Worm (Caenorhabditis elegans) whole organism, L1 larva: ENCODE data around the gene pbs-3.

Source experiments
- C04F5.9 ChIP-seq: sonication (generic microtip); optimal IDR thresholded peaks from 2 replicates; lab custom pipeline; 2016; ENCODE audit warnings: missing genetic modification characterization, missing compliant biosample characterization
- F16B12.6 ChIP-seq: fragments of 150-350 bp; optimal IDR thresholded peaks from 2 replicates; lab custom pipeline; 2014; ENCODE audit warnings: missing biosample characterization, missing genetic modification characterization
- alr-1 ChIP-seq: fragments of 200-800 bp; sonication (Bioruptor generic); optimal IDR thresholded peaks from 2 replicates; lab custom pipeline; 2018; ENCODE audit warnings: borderline replicate concordance, mild to moderate bottlenecking, missing genetic modification characterization, missing compliant biosample characterization
- aly-2 ChIP-seq: fragments of 150-350 bp; optimal IDR thresholded peaks from 2 replicates; lab custom pipeline; 2014; ENCODE audit warnings: missing biosample characterization, missing genetic modification characterization
- ceh-8 ChIP-seq: fragments of 200-800 bp; sonication (Bioruptor generic); optimal IDR thresholded peaks from 2 replicates; lab custom pipeline; 2018; ENCODE audit warnings: mild to moderate bottlenecking, missing genetic modification characterization, moderate library complexity, missing compliant biosample characterization
- ceh-90 ChIP-seq: sonication (generic microtip); optimal IDR thresholded peaks from 2 replicates; lab custom pipeline; 2016; ENCODE audit warnings: missing genetic modification characterization, missing compliant biosample characterization
- ces-1 ChIP-seq: fragments of 150-350 bp; optimal IDR thresholded peaks from 2 replicates; lab custom pipeline; 2014; ENCODE audit warnings: missing biosample characterization, missing genetic modification reagents, missing genetic modification characterization
- dpl-1 ChIP-seq, 3 experiments: fragments of 150-350 bp in 2 of 3; sonication (generic microtip) in 1 of 3; optimal IDR thresholded peaks; 2 replicates each; lab custom pipeline; 2014 to 2017; ENCODE audit warnings: missing biosample characterization in 3 of 3, missing genetic modification characterization in 3 of 3, missing genetic modification reagents in 3 of 3
- dsc-1 ChIP-seq: sonication (generic microtip); optimal IDR thresholded peaks from 2 replicates; lab custom pipeline; 2016; ENCODE audit warnings: mild to moderate bottlenecking, missing genetic modification characterization, missing compliant biosample characterization
- efl-1 ChIP-seq, 4 experiments: fragments of 150-350 bp; optimal IDR thresholded peaks in 3 of 4; peaks in 1 of 4; 1 replicate in 1 of 4; 2 replicates in 3 of 4; lab custom pipeline; 2014; ENCODE audit warnings: missing biosample characterization in 2 of 4, missing genetic modification characterization in 2 of 4, missing genetic modification reagents in 2 of 4
- efl-3 ChIP-seq: fragments of 200-800 bp; sonication (Bioruptor generic); optimal IDR thresholded peaks from 2 replicates; lab custom pipeline; 2018; ENCODE audit warnings: mild to moderate bottlenecking, missing genetic modification characterization, missing compliant biosample characterization
- egl-13 ChIP-seq: sonication (generic microtip); optimal IDR thresholded peaks from 2 replicates; lab custom pipeline; 2016; ENCODE audit warnings: missing genotype, missing genetic modification reagents, missing genetic modification characterization, missing compliant biosample characterization
- egl-27 ChIP-seq, 2 experiments: fragments of 150-350 bp in 1 of 2; sonication (generic microtip); optimal IDR thresholded peaks; 3 replicates each; lab custom pipeline; 2017 to 2018; ENCODE audit warnings: missing biosample characterization in 2 of 2, missing genetic modification characterization in 2 of 2, missing genetic modification reagents in 2 of 2
- elt-2 ChIP-seq: sonication (generic microtip); optimal IDR thresholded peaks from 2 replicates; lab custom pipeline; 2016; ENCODE audit warnings: missing genetic modification characterization, mild to moderate bottlenecking, inconsistent platforms, missing compliant biosample characterization, missing genetic modification reagents
- fkh-10 ChIP-seq: sonication (generic microtip); optimal IDR thresholded peaks from 2 replicates; lab custom pipeline; 2017; ENCODE audit warnings: missing biosample characterization, missing genetic modification reagents, missing genetic modification characterization
- fkh-8 ChIP-seq: sonication (generic microtip); optimal IDR thresholded peaks from 2 replicates; lab custom pipeline; 2016; ENCODE audit warnings: mild to moderate bottlenecking, missing genetic modification characterization, missing compliant biosample characterization
- fos-1 ChIP-seq: fragments of 150-350 bp; optimal IDR thresholded peaks from 2 replicates; lab custom pipeline; 2014; ENCODE audit warnings: missing biosample characterization, missing genetic modification characterization
- hlh-17 ChIP-seq: fragments of 200-800 bp; sonication (Bioruptor generic); optimal IDR thresholded peaks from 2 replicates; lab custom pipeline; 2018; ENCODE audit warnings: missing genetic modification characterization, mild to moderate bottlenecking, missing compliant biosample characterization, moderate library complexity, borderline replicate concordance
- isw-1 ChIP-seq: fragments of 200-800 bp; sonication (Bioruptor generic); IDR thresholded peaks from 2 replicates; pipeline ENCODE4 v1.3.6; 2022; ENCODE audit warnings: missing genetic modification characterization, missing compliant biosample characterization
- lin-14 ChIP-seq: fragments of 200-800 bp; sonication (Bioruptor generic); optimal IDR thresholded peaks from 2 replicates; lab custom pipeline; 2018; ENCODE audit warnings: mild to moderate bottlenecking, missing genetic modification characterization, moderate library complexity, missing compliant biosample characterization
- lin-35 ChIP-seq, 2 experiments: fragments of 150-350 bp; optimal IDR thresholded peaks; 2 replicates each; lab custom pipeline; 2014; ENCODE audit warnings: missing biosample characterization in 2 of 2, missing genetic modification characterization in 2 of 2, missing genetic modification reagents in 2 of 2
- lin-39 ChIP-seq: fragments of 150-350 bp; optimal IDR thresholded peaks from 2 replicates; lab custom pipeline; 2014; ENCODE audit warnings: missing biosample characterization, missing genetic modification reagents, missing genetic modification characterization
- lsy-2 ChIP-seq, 2 experiments: fragments of 150-350 bp; optimal IDR thresholded peaks; 2 replicates each; lab custom pipeline; 2014; ENCODE audit warnings: missing biosample characterization in 2 of 2, missing genetic modification characterization in 2 of 2
- mab-9 ChIP-seq: fragments of 200-800 bp; sonication (Bioruptor generic); IDR thresholded peaks from 2 replicates; pipeline ENCODE4 v1.3.6; 2022; ENCODE audit warnings: missing genetic modification reagents, missing genetic modification characterization, missing compliant biosample characterization
- nhr-19 ChIP-seq: fragments of 200-800 bp; sonication (Bioruptor generic); conservative IDR thresholded peaks from 2 replicates; pipeline ENCODE4 v1.3.6; 2022; ENCODE audit warnings: missing genetic modification characterization, missing compliant biosample characterization
- nhr-28 ChIP-seq: fragments of 150-350 bp; optimal IDR thresholded peaks from 2 replicates; lab custom pipeline; 2014; ENCODE audit warnings: missing biosample characterization, missing genetic modification characterization
- nhr-77 ChIP-seq: fragments of 150-350 bp; optimal IDR thresholded peaks from 2 replicates; lab custom pipeline; 2014; ENCODE audit warnings: missing biosample characterization, missing genetic modification characterization
- nhr-85 ChIP-seq: sonication (generic microtip); peaks from one replicate; lab custom pipeline; 2016; ENCODE audit warnings: missing genetic modification characterization, inconsistent platforms, missing compliant biosample characterization
- nhr-90 ChIP-seq: sonication (generic microtip); optimal IDR thresholded peaks from 2 replicates; lab custom pipeline; 2016; ENCODE audit warnings: mild to moderate bottlenecking, missing genetic modification characterization, missing compliant biosample characterization; ENCODE audit not compliant: poor library complexity
- pag-3 ChIP-seq: sonication (generic microtip); optimal IDR thresholded peaks from 2 replicates; lab custom pipeline; 2017; ENCODE audit warnings: missing genetic modification characterization, mild to moderate bottlenecking, missing compliant biosample characterization, antibody characterized with exemption, borderline replicate concordance; ENCODE audit not compliant: insufficient read depth
- skn-1 ChIP-seq: fragments of 150-350 bp; optimal IDR thresholded peaks from 2 replicates; lab custom pipeline; 2014; ENCODE audit warnings: missing biosample characterization, missing genetic modification characterization
- snpc-4 ChIP-seq: fragments of 150-350 bp; optimal IDR thresholded peaks from 2 replicates; lab custom pipeline; 2014; ENCODE audit warnings: missing biosample characterization, missing genetic modification characterization
- sox-4 ChIP-seq: sonication (generic microtip); optimal IDR thresholded peaks from 2 replicates; lab custom pipeline; 2016; ENCODE audit warnings: missing genetic modification characterization, missing compliant biosample characterization
- sptf-1 ChIP-seq: fragments of 150-350 bp; optimal IDR thresholded peaks from 2 replicates; lab custom pipeline; 2014; ENCODE audit warnings: missing biosample characterization, missing genetic modification characterization
- sup-37 ChIP-seq: fragments of 200-800 bp; sonication (Bioruptor generic); optimal IDR thresholded peaks from 2 replicates; lab custom pipeline; 2018; ENCODE audit warnings: mild to moderate bottlenecking, missing genetic modification characterization, missing compliant biosample characterization
- swsn-7 ChIP-seq: sonication (generic microtip); optimal IDR thresholded peaks from 2 replicates; lab custom pipeline; 2016; ENCODE audit warnings: missing genetic modification characterization, missing compliant biosample characterization
- tlp-1 ChIP-seq: fragments of 150-350 bp; optimal IDR thresholded peaks from 2 replicates; lab custom pipeline; 2014; ENCODE audit warnings: missing biosample characterization, missing genetic modification characterization
- vab-15 ChIP-seq: sonication (generic microtip); optimal IDR thresholded peaks from 2 replicates; lab custom pipeline; 2017; ENCODE audit warnings: missing genotype, mild to moderate bottlenecking, missing genetic modification characterization, missing compliant biosample characterization
- zip-4 ChIP-seq: fragments of 200-800 bp; sonication (Bioruptor generic); optimal IDR thresholded peaks from 2 replicates; lab custom pipeline; 2018; ENCODE audit warnings: mild to moderate bottlenecking, missing genetic modification characterization, moderate library complexity, missing compliant biosample characterization

The pbs-3 gene

DNA sequence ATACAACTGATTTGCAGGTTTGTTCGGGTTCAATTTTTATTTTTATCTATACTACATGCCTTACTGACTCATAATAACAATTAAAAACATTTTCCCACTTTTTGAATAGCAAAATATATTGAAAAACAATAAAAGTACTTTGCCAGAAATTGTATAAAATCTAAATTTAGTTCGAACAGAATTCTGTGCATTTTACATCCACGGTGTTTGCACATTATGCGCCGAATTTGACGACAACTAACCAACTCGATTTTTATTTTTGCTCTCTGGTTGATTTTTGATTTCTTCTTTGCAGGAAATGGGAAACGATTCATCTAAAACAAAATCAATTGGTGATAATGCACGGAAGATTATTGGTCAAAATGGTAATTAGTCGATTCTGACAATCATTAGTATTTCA is 8.5 kb downstream of the pbs-3 start (continued):
- TF ChIP-seq zip-4 (GFP tag; lab: Kevin White, UChicago) (no peak), lin-35 (GFP tag; optimal IDR thresholded peaks at IDR 0.05; lab: Kevin White, UChicago) (peak; percentile 23 to 37), isw-1 (no peak), fkh-10 (GFP tag; lab: Kevin White, UChicago) (no peak), lin-39 (no peak), mab-9 (GFP tag; lab: Robert Waterston, UW) (no peak), tlp-1 (tag; lab: Kevin White, UChicago) (no peak), snpc-4 (tag; lab: Kevin White, UChicago) (no peak), pag-3 (tag; lab: Kevin White, UChicago) (no peak)
- TF ChIP-seq, all 84 proteins: peak for 10

- TF ChIP-seq fos-1 (tag; lab: Kevin White, UChicago) (no peak), nhr-85 (tag; lab: Kevin White, UChicago) (no peak), dsc-1 (tag; lab: Kevin White, UChicago) (no peak), vab-15 (no peak), F16B12.6 (tag; lab: Kevin White, UChicago) (peak; percentile 11), skn-1 (tag; lab: Kevin White, UChicago) (peak; percentile 5), pag-3 (tag; lab: Kevin White, UChicago) (no peak), efl-1 (optimal IDR thresholded peaks at IDR 0.05; lab: Kevin White, UChicago) (no peak), efl-1 (GFP tag; optimal IDR thresholded peaks at IDR 0.05 in 1 of 2; lab: Kevin White, UChicago) (peak in 1 of 2 experiments; percentile 89), swsn-7 (tag; lab: Kevin White, UChicago) (no peak), lsy-2 (tag; optimal IDR thresholded peaks at IDR 0.05; lab: Kevin White, UChicago) (peak in 1 of 2 experiments; percentile 46), sox-4 (tag; lab: Kevin White, UChicago) (no peak), dpl-1 (GFP tag; optimal IDR thresholded peaks at IDR 0.05; lab: Kevin White, UChicago) (peak in 1 of 3 experiments; percentile 14), elt-2 (peak; percentile 1), ces-1 (GFP tag; lab: Kevin White, UChicago) (no peak), nhr-28 (tag; lab: Kevin White, UChicago) (no peak), lin-35 (GFP tag; optimal IDR thresholded peaks at IDR 0.05; lab: Kevin White, UChicago) (peak in 1 of 2 experiments; percentile 31), nhr-19 (GFP tag; lab: Robert Waterston, UW) (no peak), sptf-1 (tag; lab: Kevin White, UChicago) (no peak), egl-27 (tag; optimal IDR thresholded peaks at IDR 0.05; lab: Kevin White, UChicago) (no peak), nhr-90 (tag; lab: Kevin White, UChicago) (peak; percentile 1), ceh-90 (no peak), sup-37 (GFP tag; lab: Kevin White, UChicago) (no peak)
These were observed 9.5 kb downstream of the pbs-3 start, which contains the start of the genes gldi-11 and ZK546.2 for ce11 chrII:4945695-4946094. TSS of gene gldi-11 (minus strand) at chrII:4945789. TSS of gene ZK546.2 (plus strand) at chrII:4946027.

DNA sequence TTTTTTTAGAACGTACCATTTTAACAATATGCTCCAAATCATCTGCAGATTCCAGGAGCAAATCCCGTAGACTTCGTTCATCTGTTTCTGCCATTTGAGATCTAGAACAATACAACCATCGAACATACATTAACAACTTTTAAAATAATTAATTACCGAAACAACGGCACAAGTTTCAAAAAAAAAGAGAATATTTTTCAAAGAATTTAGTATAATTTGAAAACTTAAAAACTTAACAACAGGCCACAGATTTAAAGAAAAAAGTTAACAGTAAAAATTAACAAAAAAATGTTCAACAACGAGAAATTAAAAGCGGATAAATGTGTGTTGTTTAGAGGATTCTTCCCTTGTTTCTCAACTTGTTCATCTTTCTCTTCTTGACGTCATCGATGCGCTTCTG is 11.4 kb downstream of the pbs-3 start, which contains the start of gene mdt-4:
Gene mdt-4 (minus strand): TSS at position 101 of the 400 bp plus-strand sequence.
- TF ChIP-seq C04F5.9 (tag; lab: Kevin White, UChicago): no peak
- TF ChIP-seq lin-14 (GFP tag; lab: Kevin White, UChicago): no peak
- no peak for TF ChIP-seq aly-2 (tag; lab: Kevin White, UChicago)
- TF ChIP-seq ceh-8: no peak
- TF ChIP-seq sox-4 (tag; lab: Kevin White, UChicago): no peak
- no peak for TF ChIP-seq fkh-8
- no peak for TF ChIP-seq alr-1 (tag; lab: Kevin White, UChicago)
- no peak for TF ChIP-seq nhr-77 (tag; lab: Kevin White, UChicago)
- no peak for TF ChIP-seq egl-13
- no peak for TF ChIP-seq efl-3 (GFP tag; lab: Kevin White, UChicago)
- no peak for TF ChIP-seq hlh-17
- TF ChIP-seq zip-4 (GFP tag; lab: Kevin White, UChicago): no peak
- no peak for TF ChIP-seq ces-1 (GFP tag; lab: Kevin White, UChicago)
